Worm (Caenorhabditis elegans): ENCODE measurements around the gene cdh-12.

Gene cdh-12

ce11 chrIII:1181756-1182155 is 29.9 kb downstream of the cdh-12 start, which contains the start of gene nspg-8:
TSS of gene nspg-8 (plus strand) at chrIII:1182056.
- no peak for TF ChIP-seq Y53G8AR.9 (GFP tag; conservative IDR thresholded peaks at IDR 0.05)
- TF ChIP-seq efl-1 (GFP tag; optimal IDR thresholded peaks at IDR 0.05): no peak
- no peak for TF ChIP-seq ceh-58 (GFP tag; IDR thresholded peaks at IDR 0.05)
- TF ChIP-seq madf-10 (tag; optimal IDR thresholded peaks at IDR 0.05): no peak
- TF ChIP-seq hsf-1 (GFP tag; IDR thresholded peaks at IDR 0.05): no peak
- no peak for TF ChIP-seq Y56A3A.18 (GFP tag; IDR thresholded peaks at IDR 0.05)
- TF ChIP-seq ZK185.1 (tag; optimal IDR thresholded peaks at IDR 0.05; ENCODE audit: poor library complexity, severe bottlenecking): no peak
- no peak for TF ChIP-seq madf-3 (GFP tag; IDR thresholded peaks at IDR 0.05)
- TF ChIP-seq lsy-27 (tag; optimal IDR thresholded peaks at IDR 0.05; ENCODE audit: borderline replicate concordance, insufficient read depth): no peak
- TF ChIP-seq unc-62 (GFP tag; optimal IDR thresholded peaks at IDR 0.05): no peak
- no peak for TF ChIP-seq F57A8.1 (GFP tag; optimal IDR thresholded peaks at IDR 0.05)
- TF ChIP-seq mcd-1 (GFP tag; IDR thresholded peaks at IDR 0.05): no peak
- TF ChIP-seq athp-1 (tag; optimal IDR thresholded peaks at IDR 0.05): no peak
- TF ChIP-seq nfya-2 (GFP tag; IDR thresholded peaks at IDR 0.05): no peak
- TF ChIP-seq F33H1.4 (GFP tag; IDR thresholded peaks at IDR 0.05): no peak
- no peak for TF ChIP-seq snpc-4 (GFP tag; optimal IDR thresholded peaks at IDR 0.05)
- TF ChIP-seq snpc-4 (tag; optimal IDR thresholded peaks at IDR 0.05): no peak
- no peak for TF ChIP-seq rpc-1 (optimal IDR thresholded peaks at IDR 0.05)
- no peak for TF ChIP-seq rpc-1 (tag; optimal IDR thresholded peaks at IDR 0.05)
- TF ChIP-seq nhr-27 (tag; optimal IDR thresholded peaks at IDR 0.05): no peak
- no peak for TF ChIP-seq Y67H2A.10 (GFP tag; conservative IDR thresholded peaks at IDR 0.05)
- no peak for TF ChIP-seq unc-130 (GFP tag; optimal IDR thresholded peaks at IDR 0.05)

ce11 chrIII:1193326-1193862 is 41.5 kb downstream of the cdh-12 start, which contains the start of gene Y119D3B.14:
TSS of gene Y119D3B.14 (minus strand) at chrIII:1193812.
- TF ChIP-seq F23B12.7 (tag; optimal IDR thresholded peaks at IDR 0.05; ENCODE audit: insufficient read depth) (no peak), mcd-1 (GFP tag; IDR thresholded peaks at IDR 0.05) (peak; percentile 32; the same call in 1 of the 2 replicates), sea-2 (GFP tag; IDR thresholded peaks at IDR 0.05) (no peak), athp-1 (tag; optimal IDR thresholded peaks at IDR 0.05) (no peak), nfya-1 (tag; optimal IDR thresholded peaks at IDR 0.05; ENCODE audit: borderline replicate concordance, insufficient read depth) (no peak), pbrm-1 (GFP tag; IDR thresholded peaks at IDR 0.05) (0 out of 2 replicates have a peak, but pooled peaks have one; percentile 10), nfya-2 (GFP tag; IDR thresholded peaks at IDR 0.05) (no peak)

ce11 chrIII:1196192-1196591 is 44.3 kb downstream of the cdh-12 start, which contains the start of gene dss-1:
TSS of gene dss-1 (minus strand) at chrIII:1196292.
- no peak for TF ChIP-seq C17E4.6 (GFP tag; IDR thresholded peaks at IDR 0.05)
- TF ChIP-seq somi-1 (GFP tag; optimal IDR thresholded peaks at IDR 0.05): no peak
- no peak for TF ChIP-seq attf-5 (GFP tag; optimal IDR thresholded peaks at IDR 0.05)
- TF ChIP-seq F37B4.10 (GFP tag; IDR thresholded peaks at IDR 0.05): no peak
- no peak for TF ChIP-seq zim-3 (tag; optimal IDR thresholded peaks at IDR 0.05)
- TF ChIP-seq Y95B8A.8 (GFP tag; IDR thresholded peaks at IDR 0.05): no peak
- TF ChIP-seq nhr-80 (tag; optimal IDR thresholded peaks at IDR 0.05): no peak
- TF ChIP-seq rec-8 (tag; optimal IDR thresholded peaks at IDR 0.05): no peak
